Fruit fly (Drosophila melanogaster): ENCODE data around the gene dpr17.

dpr17 gene

dm6 chr3R:12121161-12121560 lies 26.5 kb downstream of the dpr17 start (continued):
- TF ChIP-seq Dip3 (GFP tag; optimal IDR thresholded peaks at IDR 0.05) (peak; percentile 87), CG16815 (GFP tag; optimal IDR thresholded peaks at IDR 0.05) (peak; percentile 85), TFAM (GFP tag; optimal IDR thresholded peaks at IDR 0.05) (peak; percentile 70)

dm6 chr3R:12124843-12125242 lies 30.2 kb downstream of the dpr17 start:
- peak; percentile 62 for TF ChIP-seq sd (tag; optimal IDR thresholded peaks at IDR 0.05)
- TF ChIP-seq gsb-n (tag; optimal IDR thresholded peaks at IDR 0.05) = peak; percentile 30
- peak; percentile 48; the same call in 1 of the 2 replicates for TF ChIP-seq Awh (GFP tag; IDR thresholded peaks at IDR 0.05)
- peak; percentile 68 for TF ChIP-seq abd-A (tag; optimal IDR thresholded peaks at IDR 0.05)
- no peak for TF ChIP-seq CG4854 (GFP tag; optimal IDR thresholded peaks at IDR 0.05)
- peak; percentile 33 for TF ChIP-seq Ets65A (GFP tag)
- no peak for TF ChIP-seq CG14860 (GFP tag; IDR thresholded peaks at IDR 0.05; ENCODE audit: partially characterized antibody)
- TF ChIP-seq vvl (GFP tag; IDR thresholded peaks at IDR 0.05) = 0 out of 2 replicates have a peak, but pooled peaks have one; percentile 15

- no peak for TF ChIP-seq nau (GFP tag; optimal IDR thresholded peaks at IDR 0.05)
- TF ChIP-seq Blimp-1 (GFP tag; optimal IDR thresholded peaks at IDR 0.05) = peak; percentile 70
These were observed 30.9 kb downstream of the dpr17 start for dm6 chr3R:12125431-12126027.

- TF ChIP-seq CG17328 (GFP tag; IDR thresholded peaks at IDR 0.05) (no peak), CG31441 (GFP tag; IDR thresholded peaks at IDR 0.05) (0 out of 2 replicates have a peak, but pooled peaks have one; percentile 14), CG15696 (tag; optimal IDR thresholded peaks at IDR 0.05) (no peak), al (GFP tag; IDR thresholded peaks at IDR 0.05) (no peak), HLH4C (GFP tag; IDR thresholded peaks at IDR 0.05; ENCODE audit: partially characterized antibody) (no peak), D (optimal IDR thresholded peaks at IDR 0.05) (peak; percentile 96), D (GFP tag; optimal IDR thresholded peaks at IDR 0.05) (no peak), hbn (GFP tag; IDR thresholded peaks at IDR 0.05; ENCODE audit: partially characterized antibody) (0 out of 2 replicates have a peak, but pooled peaks have one; percentile 36), CG4328 (GFP tag; optimal IDR thresholded peaks at IDR 0.05) (no peak), jing (GFP tag; optimal IDR thresholded peaks at IDR 0.05) (no peak), fd96Cb (tag; optimal IDR thresholded peaks at IDR 0.05) (no peak), CG11560 (tag; IDR thresholded peaks at IDR 0.05) (no peak), Blimp-1 (GFP tag; optimal IDR thresholded peaks at IDR 0.05) (peak; percentile 7), HLHmδ (GFP tag; optimal IDR thresholded peaks at IDR 0.05) (no peak), zf30C (GFP tag; optimal IDR thresholded peaks at IDR 0.05) (no peak), ash1 (GFP tag; optimal IDR thresholded peaks at IDR 0.05) (no peak), insv (GFP tag; optimal IDR thresholded peaks at IDR 0.05) (no peak), knrl (GFP tag; IDR thresholded peaks at IDR 0.05; ENCODE audit: partially characterized antibody) (0 out of 3 replicates have a peak, but pooled peaks have one; percentile 36), stwl (tag; optimal IDR thresholded peaks at IDR 0.05) (peak; percentile 15), Sry-β (GFP tag; optimal IDR thresholded peaks at IDR 0.05) (peak; percentile 91), kni (GFP tag; optimal IDR thresholded peaks at IDR 0.05) (peak; percentile 25), CG8359 (GFP tag; optimal IDR thresholded peaks at IDR 0.05; ENCODE audit: borderline replicate concordance) (no peak), Ets65A (GFP tag) (peak; percentile 6), vvl (GFP tag; IDR thresholded peaks at IDR 0.05) (no peak), CG7271 (tag; optimal IDR thresholded peaks at IDR 0.05) (no peak), CG12769 (tag; optimal IDR thresholded peaks at IDR 0.05) (peak; percentile 64), Aef1 (GFP tag; IDR thresholded peaks at IDR 0.05) (no peak), Hr39 (optimal IDR thresholded peaks at IDR 0.05) (no peak), row (GFP tag; IDR thresholded peaks at IDR 0.05) (peak; percentile 63; the same call in 2 of the 3 replicates), sisA (GFP tag; IDR thresholded peaks at IDR 0.05) (no peak), Dref (GFP tag; IDR thresholded peaks at IDR 0.05) (no peak), Scr (GFP tag; IDR thresholded peaks at IDR 0.05; ENCODE audit: partially characterized antibody) (peak; percentile 63)
These were observed 33.7 kb downstream of the dpr17 start, which contains the start of gene CG4702 for dm6 chr3R:12128151-12128970. Gene CG4702 (minus strand): TSS chr3R:12128201.

All from whole organism, embryonic.